Worm (Caenorhabditis elegans): ENCODE results near the gene T13B5.9.

ce11 chrII:1056844-1057243, 47.5 kb downstream of the T13B5.9 start:
- TF ChIP-seq pha-4 (GFP tag; IDR thresholded peaks at IDR 0.05): no peak
- no peak for TF ChIP-seq pha-4 (tag; optimal IDR thresholded peaks at IDR 0.05)
- no peak for TF ChIP-seq nhr-6 (tag; optimal IDR thresholded peaks at IDR 0.05)
